Fruit fly (Drosophila melanogaster): ENCODE results near the gene lic.

Gene lic

DNA sequence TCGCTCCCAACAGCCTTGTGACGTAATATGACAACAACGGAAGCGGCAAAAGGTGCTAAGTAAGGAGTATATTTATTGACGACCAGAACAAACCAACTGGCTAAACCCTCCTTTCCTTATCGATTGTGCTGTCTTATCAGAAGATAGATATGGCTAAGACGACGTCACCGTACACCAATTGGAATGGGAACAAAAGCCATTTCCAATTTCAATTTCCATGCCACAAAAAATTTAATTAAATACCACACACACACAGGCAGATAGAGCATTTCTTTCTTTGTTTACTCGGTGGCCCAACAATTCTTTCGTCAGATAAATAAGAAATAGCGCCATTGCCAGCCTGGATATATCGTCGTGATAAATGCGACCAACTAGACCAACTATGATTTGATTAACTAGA is 13.6 kb downstream of the lic start:
- TF ChIP-seq Med (GFP tag) (peak; percentile 62), GATAe (GFP tag; conservative IDR thresholded peaks at IDR 0.05) (0 out of 2 replicates have a peak, but pooled peaks have one; percentile 23), CG4854 (GFP tag; optimal IDR thresholded peaks at IDR 0.05) (no peak), dm (GFP tag; optimal IDR thresholded peaks at IDR 0.05) (no peak), insv (GFP tag; optimal IDR thresholded peaks at IDR 0.05) (peak in 1 of 2 experiments; percentile 85), CG2199 (GFP tag; IDR thresholded peaks at IDR 0.05) (no peak), Side (GFP tag; optimal IDR thresholded peaks at IDR 0.05) (no peak), croc (GFP tag; conservative IDR thresholded peaks at IDR 0.05) (no peak), CG10462 (GFP tag; optimal IDR thresholded peaks at IDR 0.05) (no peak), tap (tag; optimal IDR thresholded peaks at IDR 0.05) (no peak), CG10366 (GFP tag; IDR thresholded peaks at IDR 0.05) (no peak), mirr (GFP tag; optimal IDR thresholded peaks at IDR 0.05) (peak; percentile 38), scrt (GFP tag; optimal IDR thresholded peaks at IDR 0.05) (no peak), repo (GFP tag; optimal IDR thresholded peaks at IDR 0.05) (no peak), Pdp1 (GFP tag; optimal IDR thresholded peaks at IDR 0.05) (peak in 1 of 2 experiments; percentile 10), CG17612 (GFP tag; IDR thresholded peaks at IDR 0.05) (no peak), CG4730 (GFP tag; IDR thresholded peaks at IDR 0.05) (no peak), Eip74EF (GFP tag; optimal IDR thresholded peaks at IDR 0.05) (no peak), C15 (GFP tag; IDR thresholded peaks at IDR 0.05) (no peak), exex (tag; optimal IDR thresholded peaks at IDR 0.05) (peak; percentile 39), CoRest (tag; optimal IDR thresholded peaks at IDR 0.05) (no peak), CG42726 (GFP tag; IDR thresholded peaks at IDR 0.05; ENCODE audit: partially characterized antibody) (no peak), CG7556 (GFP tag; optimal IDR thresholded peaks at IDR 0.05) (no peak), cato (GFP tag; optimal IDR thresholded peaks at IDR 0.05; ENCODE audit: borderline replicate concordance) (no peak), NFAT (GFP tag; IDR thresholded peaks at IDR 0.05) (no peak), lab (GFP tag; optimal IDR thresholded peaks at IDR 0.05) (peak; percentile 12), CG10431 (GFP tag; optimal IDR thresholded peaks at IDR 0.05) (no peak), gcm2 (GFP tag; optimal IDR thresholded peaks at IDR 0.05) (no peak), CG15601 (tag; optimal IDR thresholded peaks at IDR 0.05) (peak; percentile 4), gt (GFP tag; IDR thresholded peaks at IDR 0.05) (no peak), pfk (GFP tag; optimal IDR thresholded peaks at IDR 0.05) (no peak), al (GFP tag; IDR thresholded peaks at IDR 0.05) (no peak), CG11398 (GFP tag; optimal IDR thresholded peaks at IDR 0.05) (no peak), CG13424 (tag; optimal IDR thresholded peaks at IDR 0.05) (no peak), caup (GFP tag; optimal IDR thresholded peaks at IDR 0.05; ENCODE audit: severe bottlenecking) (no peak), CG11247 (GFP tag; IDR thresholded peaks at IDR 0.05) (no peak), CG3847 (GFP tag; IDR thresholded peaks at IDR 0.05) (no peak), Hr3 (GFP tag; optimal IDR thresholded peaks at IDR 0.05) (no peak)

- no peak for TF ChIP-seq pita (GFP tag; optimal IDR thresholded peaks at IDR 0.05)
- no peak for TF ChIP-seq CG10431 (GFP tag; optimal IDR thresholded peaks at IDR 0.05)
- no peak for TF ChIP-seq dm (GFP tag; optimal IDR thresholded peaks at IDR 0.05)
- no peak for TF ChIP-seq Meics (GFP tag; optimal IDR thresholded peaks at IDR 0.05)
- TF ChIP-seq CG10366 (GFP tag; IDR thresholded peaks at IDR 0.05): no peak
- no peak for TF ChIP-seq CG8359 (GFP tag; optimal IDR thresholded peaks at IDR 0.05; ENCODE audit: borderline replicate concordance)
- TF ChIP-seq CG6813 (GFP tag; optimal IDR thresholded peaks at IDR 0.05): peak; percentile 22
- no peak for TF ChIP-seq Atf-2 (GFP tag; optimal IDR thresholded peaks at IDR 0.05)
- TF ChIP-seq slbo (GFP tag; IDR thresholded peaks at IDR 0.05): no peak
- no peak for TF ChIP-seq ci (GFP tag; IDR thresholded peaks at IDR 0.05)
- no peak for TF ChIP-seq Antp (GFP tag; optimal IDR thresholded peaks at IDR 0.05)
- TF ChIP-seq CG17186 (GFP tag; optimal IDR thresholded peaks at IDR 0.05): no peak
- no peak for TF ChIP-seq CG11456 (GFP tag; IDR thresholded peaks at IDR 0.05)
- no peak for TF ChIP-seq CG33557 (GFP tag; optimal IDR thresholded peaks at IDR 0.05)
- 0 out of 2 replicates have a peak, but pooled peaks have one; percentile 13 for TF ChIP-seq seq (GFP tag; IDR thresholded peaks at IDR 0.05)
- TF ChIP-seq gt (GFP tag; IDR thresholded peaks at IDR 0.05): no peak
- TF ChIP-seq CG12071 (GFP tag; optimal IDR thresholded peaks at IDR 0.05): peak; percentile 21
- no peak for TF ChIP-seq CG10321 (GFP tag; IDR thresholded peaks at IDR 0.05)
Observed at dm6 chrX:13105220-13105619, 14.3 kb downstream of the lic start.

Measured in whole organism, embryonic.